Worm (Caenorhabditis elegans) whole organism, L2 larva: ENCODE measurements around the gene Y37D8A.25.

Source experiments
- C34F6.9 ChIP-seq: fragments of 150-350 bp; optimal IDR thresholded peaks from 2 replicates; lab custom pipeline; 2014; ENCODE audit warnings: missing biosample characterization, missing genetic modification characterization
- F13H6.1 ChIP-seq: sonication (generic microtip); optimal IDR thresholded peaks from 2 replicates; lab custom pipeline; 2016; ENCODE audit warnings: missing genetic modification characterization, missing compliant biosample characterization
- R02D3.7 ChIP-seq: fragments of 150-350 bp; optimal IDR thresholded peaks from 2 replicates; lab custom pipeline; 2014; ENCODE audit warnings: missing biosample characterization, missing genetic modification characterization
- Y55F3AM.14 ChIP-seq: fragments of 200-800 bp; sonication (Bioruptor generic); optimal IDR thresholded peaks from 2 replicates; lab custom pipeline; 2018; ENCODE audit warnings: mild to moderate bottlenecking, missing genetic modification characterization, missing compliant biosample characterization
- ZK546.5 ChIP-seq: sonication (generic microtip); optimal IDR thresholded peaks from 2 replicates; lab custom pipeline; 2017; ENCODE audit warnings: missing biosample characterization, missing genetic modification characterization
- alr-1 ChIP-seq: fragments of 150-350 bp; optimal IDR thresholded peaks from 2 replicates; lab custom pipeline; 2014; ENCODE audit warnings: missing biosample characterization, missing genetic modification characterization
- ama-1 ChIP-seq: fragments of 150-350 bp; optimal IDR thresholded peaks from 2 replicates; lab custom pipeline; 2018; ENCODE audit warnings: inconsistent platforms
- blmp-1 ChIP-seq: sonication (generic microtip); optimal IDR thresholded peaks from 2 replicates; lab custom pipeline; 2017; ENCODE audit warnings: missing genetic modification characterization, mild to moderate bottlenecking, missing compliant biosample characterization, antibody characterized with exemption, moderate library complexity; ENCODE audit not compliant: insufficient read depth
- ceh-16 ChIP-seq: fragments of 150-350 bp; optimal IDR thresholded peaks from 2 replicates; lab custom pipeline; 2014; ENCODE audit warnings: missing biosample characterization, missing genetic modification characterization
- ceh-82 ChIP-seq: fragments of 150-350 bp; optimal IDR thresholded peaks from 2 replicates; lab custom pipeline; 2014; ENCODE audit warnings: missing biosample characterization, missing genetic modification characterization
- egl-27 ChIP-seq: sonication (generic microtip); optimal IDR thresholded peaks from 3 replicates; lab custom pipeline; 2017; ENCODE audit warnings: missing biosample characterization, missing genetic modification reagents, missing genetic modification characterization
- elt-1 ChIP-seq: fragments of 150-350 bp; optimal IDR thresholded peaks from 2 replicates; lab custom pipeline; 2014; ENCODE audit warnings: missing biosample characterization, missing genetic modification characterization
- fos-1 ChIP-seq: fragments of 150-350 bp; optimal IDR thresholded peaks from 2 replicates; lab custom pipeline; 2014; ENCODE audit warnings: missing biosample characterization, missing genetic modification characterization
- lin-11 ChIP-seq: fragments of 150-350 bp; sonication (generic microtip); optimal IDR thresholded peaks from 2 replicates; lab custom pipeline; 2014; ENCODE audit warnings: missing biosample characterization, missing genetic modification characterization, inconsistent platforms, mixed read lengths
- lin-39 ChIP-seq: fragments of 150-350 bp; optimal IDR thresholded peaks from 2 replicates; lab custom pipeline; 2014; ENCODE audit warnings: missing biosample characterization, missing genetic modification reagents, missing genetic modification characterization
- lsy-2 ChIP-seq, 2 experiments: fragments of 150-350 bp in 1 of 2; sonication (generic microtip) in 1 of 2; optimal IDR thresholded peaks; 2 replicates each; lab custom pipeline; 2014 to 2017; ENCODE audit warnings: missing biosample characterization in 2 of 2, missing genetic modification characterization in 2 of 2
- mbf-1 ChIP-seq: sonication (generic microtip); optimal IDR thresholded peaks from 2 replicates; lab custom pipeline; 2017; ENCODE audit warnings: missing biosample characterization, missing genetic modification characterization
- mdl-1 ChIP-seq, 2 experiments: fragments of 150-350 bp in 1 of 2; sonication (generic microtip) in 1 of 2; optimal IDR thresholded peaks; 2 replicates each; lab custom pipeline; 2017; ENCODE audit warnings: missing biosample characterization in 2 of 2, missing genetic modification characterization in 2 of 2
- nhr-10 ChIP-seq: sonication (generic microtip); optimal IDR thresholded peaks from 2 replicates; lab custom pipeline; 2017; ENCODE audit warnings: missing biosample characterization, missing genetic modification characterization
- nhr-12 ChIP-seq: fragments of 150-350 bp; optimal IDR thresholded peaks from 2 replicates; lab custom pipeline; 2014; ENCODE audit warnings: missing biosample characterization, missing genetic modification characterization
- nhr-129 ChIP-seq: fragments of 150-350 bp; optimal IDR thresholded peaks from 2 replicates; lab custom pipeline; 2014; ENCODE audit warnings: missing biosample characterization, missing genetic modification characterization
- nhr-25 ChIP-seq: fragments of 150-350 bp; sonication (generic microtip); optimal IDR thresholded peaks from 3 replicates; lab custom pipeline; 2014; ENCODE audit warnings: missing biosample characterization, missing genetic modification characterization
- nhr-6 ChIP-seq: fragments of 150-350 bp; optimal IDR thresholded peaks from 2 replicates; lab custom pipeline; 2014; ENCODE audit warnings: missing biosample characterization, missing genetic modification characterization
- nhr-77 ChIP-seq: fragments of 150-350 bp; optimal IDR thresholded peaks from 2 replicates; lab custom pipeline; 2014; ENCODE audit warnings: missing biosample characterization, missing genetic modification characterization
- peb-1 ChIP-seq: fragments of 150-350 bp; optimal IDR thresholded peaks from 2 replicates; lab custom pipeline; 2014; ENCODE audit warnings: missing biosample characterization, missing genetic modification characterization
- sem-4 ChIP-seq: fragments of 150-350 bp; optimal IDR thresholded peaks from 2 replicates; lab custom pipeline; 2014; ENCODE audit warnings: missing biosample characterization, missing genetic modification reagents, missing genetic modification characterization
- skn-1 ChIP-seq: sonication (generic microtip); optimal IDR thresholded peaks from 2 replicates; lab custom pipeline; 2017; ENCODE audit warnings: missing biosample characterization, missing genetic modification characterization
- sma-3 ChIP-seq: sonication (generic microtip); optimal IDR thresholded peaks from 2 replicates; lab custom pipeline; 2016; ENCODE audit warnings: missing genetic modification reagents, missing genetic modification characterization, missing compliant biosample characterization
- sma-9 ChIP-seq, 2 experiments: fragments of 150-350 bp in 1 of 2; sonication (generic microtip) in 1 of 2; optimal IDR thresholded peaks; 2 replicates each; lab custom pipeline; 2014 to 2016; ENCODE audit warnings: missing genetic modification characterization in 2 of 2, mild to moderate bottlenecking in 1 of 2, missing biosample characterization in 1 of 2, missing compliant biosample characterization in 1 of 2, missing genetic modification reagents in 1 of 2, moderate library complexity in 1 of 2
- unc-55 ChIP-seq: fragments of 150-350 bp; sonication (generic microtip); optimal IDR thresholded peaks from 3 replicates; lab custom pipeline; 2014; ENCODE audit warnings: missing biosample characterization, missing genetic modification reagents, missing genetic modification characterization
- ztf-1 ChIP-seq: fragments of 200-800 bp; sonication (Bioruptor generic); conservative IDR thresholded peaks from 2 replicates; pipeline ENCODE4 v1.3.6; 2022; ENCODE audit warnings: missing genetic modification characterization, missing compliant biosample characterization
- ztf-4 ChIP-seq: fragments of 150-350 bp; optimal IDR thresholded peaks from 2 replicates; lab custom pipeline; 2014; ENCODE audit warnings: missing biosample characterization, missing genetic modification characterization

Gene Y37D8A.25

DNA sequence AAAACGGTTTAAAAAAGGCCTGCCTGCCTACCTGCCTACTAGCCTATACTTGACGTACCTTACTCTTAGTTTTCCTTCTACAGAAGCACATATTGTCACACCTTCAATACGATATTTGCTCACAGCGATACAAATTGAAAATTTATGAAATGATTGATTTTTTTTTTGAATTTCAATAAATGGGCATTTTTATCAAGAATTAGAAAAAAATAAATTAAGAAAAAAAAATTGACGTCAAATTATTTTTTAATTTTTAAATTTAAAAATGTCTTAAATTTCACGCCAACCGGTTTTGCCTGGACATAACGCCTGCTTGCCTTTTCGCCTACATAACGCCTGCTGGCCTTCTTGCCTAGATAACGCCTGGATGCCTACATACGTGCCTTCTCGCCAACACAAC is 13.3 kb downstream of the Y37D8A.25 start, which contains the start of gene BE10.5:
BE10.5 (minus strand) TSS at position 101 of the 400 bp plus-strand sequence.
- TF ChIP-seq F13H6.1 (tag; lab: Kevin White, UChicago): no peak
- no peak for TF ChIP-seq nhr-10 (tag; lab: Kevin White, UChicago)
- TF ChIP-seq mdl-1 (tag; optimal IDR thresholded peaks at IDR 0.05; lab: Kevin White, UChicago): no peak
- no peak for TF ChIP-seq sma-9 (GFP tag; optimal IDR thresholded peaks at IDR 0.05; lab: Kevin White, UChicago)
- no peak for TF ChIP-seq sma-9 (tag; optimal IDR thresholded peaks at IDR 0.05; lab: Kevin White, UChicago)
- no peak for TF ChIP-seq elt-1 (tag; lab: Kevin White, UChicago)

ce11 chrIII:12800529-12800928 is 19.5 kb downstream of the Y37D8A.25 start:
- TF ChIP-seq nhr-25 (peak; percentile 18), lin-11 (tag; lab: Kevin White, UChicago) (no peak), blmp-1 (tag; lab: Kevin White, UChicago) (peak; percentile 93), sem-4 (tag; lab: Kevin White, UChicago) (peak; percentile 56), unc-55 (GFP tag; lab: Kevin White, UChicago) (no peak), ceh-16 (tag; lab: Kevin White, UChicago) (peak; percentile 58), fos-1 (tag; lab: Kevin White, UChicago) (peak; percentile 47), sma-9 (GFP tag; optimal IDR thresholded peaks at IDR 0.05; lab: Kevin White, UChicago) (no peak), sma-9 (tag; optimal IDR thresholded peaks at IDR 0.05; lab: Kevin White, UChicago) (no peak)

DNA sequence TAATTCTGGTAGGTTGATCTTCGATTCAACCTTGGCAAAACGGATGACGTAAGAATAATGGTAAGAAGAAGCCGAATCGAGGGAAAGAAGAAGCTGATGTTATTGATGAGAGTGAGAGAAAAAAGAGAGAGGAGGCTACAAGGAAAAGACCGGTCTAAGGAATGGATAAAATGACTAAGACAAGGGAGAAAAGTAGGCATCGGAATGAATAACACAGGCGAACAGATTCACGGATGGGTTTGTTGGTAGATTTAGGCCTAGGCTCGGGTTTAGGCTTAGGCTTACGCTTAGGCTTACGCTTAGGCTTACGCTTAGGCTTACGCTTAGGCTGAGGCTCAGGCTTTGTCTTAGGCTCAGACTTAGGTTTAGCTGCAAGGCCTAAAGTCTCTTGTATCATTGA is 21.6 kb downstream of the Y37D8A.25 start, which contains the start of gene agmo-1:
agmo-1 (minus strand) TSS at position 101 of the 400 bp plus-strand sequence.
- no peak for TF ChIP-seq ZK546.5 (tag; lab: Kevin White, UChicago)
- no peak for TF ChIP-seq F13H6.1 (tag; lab: Kevin White, UChicago)
- TF ChIP-seq Y55F3AM.14: no peak

ce11 chrIII:12794200-12794599 is 25.9 kb downstream of the Y37D8A.25 start:
- TF ChIP-seq elt-1 (tag; lab: Kevin White, UChicago) (no peak), lsy-2 (tag; optimal IDR thresholded peaks at IDR 0.05; lab: Kevin White, UChicago) (no peak), sma-3 (GFP tag; lab: Kevin White, UChicago) (no peak), nhr-129 (no peak), C34F6.9 (tag; lab: Kevin White, UChicago) (no peak), nhr-25 (no peak), ztf-4 (no peak), skn-1 (tag; lab: Kevin White, UChicago) (no peak), ceh-82 (no peak)
- TF ChIP-seq, all 48 proteins: peak for 0

DNA sequence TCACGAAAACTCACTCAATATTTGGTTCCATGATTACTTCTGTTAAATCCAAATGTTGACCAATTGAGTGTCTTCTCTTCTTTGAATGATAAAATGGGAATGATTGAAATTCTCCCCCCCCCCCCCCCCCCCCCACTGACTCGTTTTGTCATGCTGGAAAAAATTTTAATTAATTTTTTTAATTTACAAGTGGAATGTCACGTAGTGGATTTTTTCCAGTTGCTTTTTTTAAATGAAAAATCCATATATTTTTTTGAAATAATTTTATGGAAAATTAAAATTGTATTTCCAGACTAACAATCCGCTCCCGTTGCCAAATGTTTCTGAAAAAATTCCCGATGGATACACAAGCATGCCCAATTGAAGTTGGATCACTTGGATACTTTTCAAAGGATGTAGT is 30.6 kb downstream of the Y37D8A.25 start, which contains the start of gene BE10.1:
BE10.1 (minus strand) TSS at position 101 of the 400 bp plus-strand sequence.
- no peak for TF ChIP-seq nhr-6 (tag; lab: Kevin White, UChicago)
- no peak for TF ChIP-seq alr-1
- TF ChIP-seq fos-1 (tag; lab: Kevin White, UChicago): no peak
- TF ChIP-seq mdl-1 (tag; optimal IDR thresholded peaks at IDR 0.05; lab: Kevin White, UChicago): no peak
- TF ChIP-seq nhr-77 (tag; lab: Kevin White, UChicago): no peak
- no peak for TF ChIP-seq Y55F3AM.14
- no peak for TF ChIP-seq sma-9 (GFP tag; optimal IDR thresholded peaks at IDR 0.05; lab: Kevin White, UChicago)
- TF ChIP-seq sma-9 (tag; optimal IDR thresholded peaks at IDR 0.05; lab: Kevin White, UChicago): no peak
- TF ChIP-seq nhr-12 (tag; lab: Kevin White, UChicago): no peak
- TF ChIP-seq ama-1 (lab: Kevin White, UChicago): no peak
- no peak for TF ChIP-seq sma-3 (GFP tag; lab: Kevin White, UChicago)

DNA sequence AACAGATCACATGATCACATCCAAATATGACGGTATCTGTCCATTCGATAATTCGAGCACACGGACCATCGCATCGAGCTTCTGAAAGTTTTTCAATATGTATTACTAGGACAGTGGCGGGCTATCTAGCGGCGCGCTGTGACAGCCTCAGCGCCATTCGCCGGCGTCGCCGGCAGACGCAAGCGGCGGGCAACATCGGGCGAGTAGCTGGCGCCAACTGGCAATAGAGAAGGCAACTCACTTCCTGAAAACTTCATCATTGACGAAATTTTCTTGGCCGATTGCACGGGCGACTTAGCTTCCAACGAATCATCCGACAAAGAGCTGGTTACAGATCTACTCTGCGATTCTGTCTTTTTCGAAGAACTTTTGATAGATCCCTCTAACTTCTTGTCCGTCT is 31.8 kb downstream of the Y37D8A.25 start:
- TF ChIP-seq alr-1 (no peak), nhr-25 (no peak), ceh-82 (no peak), ZK546.5 (tag; lab: Kevin White, UChicago) (no peak), lin-39 (no peak), nhr-12 (tag; lab: Kevin White, UChicago) (no peak), egl-27 (no peak), ceh-16 (tag; lab: Kevin White, UChicago) (no peak), F13H6.1 (tag; lab: Kevin White, UChicago) (no peak), mbf-1 (tag; lab: Kevin White, UChicago) (no peak), nhr-77 (tag; lab: Kevin White, UChicago) (no peak), sma-3 (GFP tag; lab: Kevin White, UChicago) (no peak), ztf-1 (no peak), lsy-2 (tag; optimal IDR thresholded peaks at IDR 0.05; lab: Kevin White, UChicago) (no peak), peb-1 (no peak), unc-55 (GFP tag; lab: Kevin White, UChicago) (no peak), blmp-1 (tag; lab: Kevin White, UChicago) (no peak), R02D3.7 (tag; lab: Kevin White, UChicago) (no peak), sem-4 (tag; lab: Kevin White, UChicago) (no peak)
- TF ChIP-seq, all 48 proteins: peak for 0
